Worm (Caenorhabditis elegans): ENCODE measurements around the gene F32D8.15.

Gene F32D8.15

DNA sequence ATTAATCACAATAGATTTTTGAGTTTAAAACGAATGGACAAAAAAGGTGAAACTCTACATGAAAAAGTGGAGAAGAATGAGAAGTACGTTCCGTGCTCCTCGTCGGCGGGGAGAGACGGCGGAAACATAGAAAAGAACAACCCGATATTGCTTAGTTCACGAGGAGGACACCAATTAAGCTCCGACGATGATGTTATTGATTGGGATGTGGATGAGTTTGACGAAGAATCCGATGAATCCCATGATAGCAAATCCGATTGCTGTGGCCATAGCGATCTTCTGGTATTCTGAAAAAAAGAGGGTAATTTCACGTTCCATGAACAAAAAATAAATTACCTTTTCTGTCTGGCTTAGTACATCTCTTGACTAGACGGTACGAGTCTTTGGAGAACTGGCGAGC is 7.1 kb upstream of the F32D8.15 start:
- TF ChIP-seq egl-27 (tag; optimal IDR thresholded peaks at IDR 0.05) (no peak), efl-1 (optimal IDR thresholded peaks at IDR 0.05) (no peak), efl-1 (GFP tag; optimal IDR thresholded peaks at IDR 0.05 in 1 of 2) (peak in 1 of 2 experiments; percentile 90)

DNA sequence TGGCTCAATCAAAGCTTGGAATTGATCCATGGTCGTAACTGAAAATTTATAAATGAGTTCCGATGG is 6.9 kb upstream of the F32D8.15 start, which contains the start of gene sec-61.G:
TSS of gene sec-61.G (minus strand) at position 38 of the 66 bp plus-strand sequence.
- no peak for TF ChIP-seq hlh-4 (tag; optimal IDR thresholded peaks at IDR 0.05)
- no peak for TF ChIP-seq rnt-1 (tag; optimal IDR thresholded peaks at IDR 0.05)
- no peak for TF ChIP-seq mef-2 (tag; optimal IDR thresholded peaks at IDR 0.05)
- TF ChIP-seq ceh-8 (GFP tag; optimal IDR thresholded peaks at IDR 0.05) = no peak
- no peak for TF ChIP-seq xbp-1 (tag; optimal IDR thresholded peaks at IDR 0.05)
- TF ChIP-seq ceh-82 (tag; optimal IDR thresholded peaks at IDR 0.05) = no peak
- no peak for TF ChIP-seq jun-1 (tag; optimal IDR thresholded peaks at IDR 0.05)
- TF ChIP-seq blmp-1 (tag; optimal IDR thresholded peaks at IDR 0.05) = no peak
- no peak for TF ChIP-seq zag-1 (tag; optimal IDR thresholded peaks at IDR 0.05)
- TF ChIP-seq ets-5 (GFP tag; IDR thresholded peaks at IDR 0.05) = no peak
- TF ChIP-seq nhr-90 (tag; optimal IDR thresholded peaks at IDR 0.05; ENCODE audit: poor library complexity) = no peak
- no peak for TF ChIP-seq nhr-19 (GFP tag; conservative IDR thresholded peaks at IDR 0.05)
- TF ChIP-seq tbx-2 (tag; optimal IDR thresholded peaks at IDR 0.05) = no peak
- TF ChIP-seq isw-1 (GFP tag; IDR thresholded peaks at IDR 0.05) = no peak
- no peak for TF ChIP-seq sup-37 (GFP tag; optimal IDR thresholded peaks at IDR 0.05)
- no peak for TF ChIP-seq C34B4.2 (tag; optimal IDR thresholded peaks at IDR 0.05)
- TF ChIP-seq pqm-1 (tag; optimal IDR thresholded peaks at IDR 0.05) = no peak

DNA sequence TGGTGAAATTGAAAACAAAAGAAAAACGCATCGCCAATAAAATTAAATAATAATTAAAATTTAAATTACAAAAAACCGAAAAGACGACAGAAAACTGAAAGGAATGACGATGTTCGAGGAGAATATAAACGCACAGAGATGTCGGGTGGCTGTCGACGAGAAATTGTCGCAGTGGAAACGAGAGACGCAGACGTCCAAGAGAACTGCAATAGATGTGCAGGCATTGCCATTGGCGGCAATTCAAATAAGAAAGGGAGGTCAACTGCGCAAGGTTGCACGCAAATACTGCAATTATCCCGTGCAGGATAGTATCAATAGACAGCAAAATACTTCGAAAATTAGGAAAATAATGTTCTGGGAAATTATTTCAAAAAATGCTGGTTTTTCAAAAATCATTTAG is 6.7 kb upstream of the F32D8.15 start:
- TF ChIP-seq alr-1 (tag; optimal IDR thresholded peaks at IDR 0.05; ENCODE audit: borderline replicate concordance) (no peak), tlp-1 (tag; optimal IDR thresholded peaks at IDR 0.05) (no peak), sox-4 (tag; optimal IDR thresholded peaks at IDR 0.05) (peak; percentile 97), hpl-2 (GFP tag; optimal IDR thresholded peaks at IDR 0.05) (peak; percentile 84), nhr-76 (tag; optimal IDR thresholded peaks at IDR 0.05) (peak; percentile 99), dpl-1 (GFP tag; optimal IDR thresholded peaks at IDR 0.05) (peak; percentile 100), vab-15 (tag; optimal IDR thresholded peaks at IDR 0.05) (peak; percentile 98), pag-3 (tag; optimal IDR thresholded peaks at IDR 0.05; ENCODE audit: borderline replicate concordance, insufficient read depth) (no peak), sup-37 (GFP tag; optimal IDR thresholded peaks at IDR 0.05) (peak; percentile 97), nhr-28 (tag; optimal IDR thresholded peaks at IDR 0.05) (peak; percentile 51), F16B12.6 (tag; optimal IDR thresholded peaks at IDR 0.05) (peak; percentile 71), C04F5.9 (tag; optimal IDR thresholded peaks at IDR 0.05) (peak; percentile 96), mep-1 (tag; optimal IDR thresholded peaks at IDR 0.05) (peak; percentile 99), unc-98 (GFP tag; IDR thresholded peaks at IDR 0.05) (peak; percentile 61; the same call in 1 of the 2 replicates), lir-3 (tag; optimal IDR thresholded peaks at IDR 0.05; ENCODE audit: poor library complexity) (peak; percentile 94), nhr-12 (tag; optimal IDR thresholded peaks at IDR 0.05) (peak; percentile 31), fkh-4 (tag; optimal IDR thresholded peaks at IDR 0.05; ENCODE audit: borderline replicate concordance) (peak; percentile 88), mef-2 (tag; optimal IDR thresholded peaks at IDR 0.05) (peak; percentile 88), pax-3 (tag; optimal IDR thresholded peaks at IDR 0.05) (peak; percentile 99), nhr-19 (GFP tag; conservative IDR thresholded peaks at IDR 0.05) (peak; percentile 99), sptf-1 (tag; optimal IDR thresholded peaks at IDR 0.05) (no peak), ceh-88 (GFP tag; IDR thresholded peaks at IDR 0.05) (peak; percentile 96), lin-35 (GFP tag; optimal IDR thresholded peaks at IDR 0.05) (peak; percentile 100), snpc-4 (tag; optimal IDR thresholded peaks at IDR 0.05) (peak; percentile 93), elt-2 (tag; optimal IDR thresholded peaks at IDR 0.05) (peak; percentile 97), xbp-1 (tag; optimal IDR thresholded peaks at IDR 0.05) (peak; percentile 99), blmp-1 (tag; optimal IDR thresholded peaks at IDR 0.05) (peak; percentile 92), irx-1 (tag; optimal IDR thresholded peaks at IDR 0.05) (peak; percentile 98), fkh-8 (tag; optimal IDR thresholded peaks at IDR 0.05) (peak; percentile 99), zip-4 (GFP tag; optimal IDR thresholded peaks at IDR 0.05) (peak; percentile 94), swsn-7 (tag; optimal IDR thresholded peaks at IDR 0.05) (peak; percentile 99), nhr-237 (tag; optimal IDR thresholded peaks at IDR 0.05) (peak; percentile 94), nhr-47 (tag; optimal IDR thresholded peaks at IDR 0.05) (peak; percentile 99), nhr-77 (tag; optimal IDR thresholded peaks at IDR 0.05) (peak; percentile 97), C16A3.4 (tag; optimal IDR thresholded peaks at IDR 0.05) (peak; percentile 98), unc-130 (tag; optimal IDR thresholded peaks at IDR 0.05) (peak; percentile 99)
